Worm (Caenorhabditis elegans) whole organism, L1 larva: Measurements from ENCODE around the gene F58H1.5.

Experiments
- ceh-8 ChIP-seq: fragments of 200-800 bp; sonication (Bioruptor generic); optimal IDR thresholded peaks from 2 replicates; lab custom pipeline; 2018; ENCODE audit warnings: mild to moderate bottlenecking, missing genetic modification characterization, moderate library complexity, missing compliant biosample characterization
- irx-1 ChIP-seq: sonication (generic microtip); optimal IDR thresholded peaks from 2 replicates; lab custom pipeline; 2016; ENCODE audit warnings: missing genetic modification characterization, missing compliant biosample characterization
- jun-1 ChIP-seq: fragments of 150-350 bp; optimal IDR thresholded peaks from 2 replicates; lab custom pipeline; 2014; ENCODE audit warnings: missing biosample characterization, missing genetic modification reagents, missing genetic modification characterization
- lin-15B ChIP-seq: fragments of 150-350 bp; sonication (generic microtip); optimal IDR thresholded peaks from 3 replicates; lab custom pipeline; 2014; ENCODE audit warnings: missing biosample characterization, missing genetic modification characterization
- lsy-2 ChIP-seq, 2 experiments: fragments of 150-350 bp; optimal IDR thresholded peaks; 2 replicates each; lab custom pipeline; 2014; ENCODE audit warnings: missing biosample characterization in 2 of 2, missing genetic modification characterization in 2 of 2
- skn-1 ChIP-seq: fragments of 150-350 bp; optimal IDR thresholded peaks from 2 replicates; lab custom pipeline; 2014; ENCODE audit warnings: missing biosample characterization, missing genetic modification characterization
- unc-86 ChIP-seq: sonication (generic microtip); optimal IDR thresholded peaks from 2 replicates; lab custom pipeline; 2016; ENCODE audit warnings: missing genetic modification characterization, missing compliant biosample characterization
- zip-4 ChIP-seq: fragments of 200-800 bp; sonication (Bioruptor generic); optimal IDR thresholded peaks from 2 replicates; lab custom pipeline; 2018; ENCODE audit warnings: mild to moderate bottlenecking, missing genetic modification characterization, moderate library complexity, missing compliant biosample characterization
- ztf-11 ChIP-seq, 2 experiments: sonication (generic microtip); optimal IDR thresholded peaks; 2 replicates each; lab custom pipeline; 2016 to 2017; ENCODE audit warnings: missing genetic modification characterization in 2 of 2, missing biosample characterization in 1 of 2, missing compliant biosample characterization in 1 of 2

- no peak for TF ChIP-seq unc-86 (tag; lab: Kevin White, UChicago)
- no peak for TF ChIP-seq irx-1
- no peak for TF ChIP-seq skn-1 (tag; lab: Kevin White, UChicago)
- TF ChIP-seq ceh-8 (GFP tag; lab: Kevin White, UChicago): no peak
- TF ChIP-seq ztf-11 (tag; optimal IDR thresholded peaks at IDR 0.05; lab: Kevin White, UChicago): no peak
- TF ChIP-seq zip-4 (GFP tag; lab: Kevin White, UChicago): no peak
- TF ChIP-seq lin-15B: no peak
- no peak for TF ChIP-seq jun-1 (tag; lab: Kevin White, UChicago)
- TF ChIP-seq lsy-2 (tag; optimal IDR thresholded peaks at IDR 0.05; lab: Kevin White, UChicago): no peak
These were observed 46.3 kb downstream of the F58H1.5 start for ce11 chrV:12004501-12004940.
